Worm (Caenorhabditis elegans) whole organism, late embryonic: Measurements from ENCODE around the gene Y41C4A.32.

Source experiments
- T23F11.4 ChIP-seq: fragments of 200-800 bp; sonication (Bioruptor generic); optimal IDR thresholded peaks from 2 replicates; lab custom pipeline; 2018; ENCODE audit warnings: mild to moderate bottlenecking, missing genetic modification characterization, missing compliant biosample characterization
- ama-1 ChIP-seq: fragments of 150-350 bp; optimal IDR thresholded peaks from 2 replicates; lab custom pipeline; 2014
- ceh-14 ChIP-seq: sonication (generic microtip); optimal IDR thresholded peaks from 2 replicates; lab custom pipeline; 2016; ENCODE audit warnings: missing genotype, missing genetic modification characterization, missing compliant biosample characterization
- ceh-22 ChIP-seq: sonication (generic microtip); optimal IDR thresholded peaks from 2 replicates; lab custom pipeline; 2017; ENCODE audit warnings: missing biosample characterization, missing genetic modification characterization
- fax-1 ChIP-seq: sonication (generic microtip); optimal IDR thresholded peaks from 2 replicates; lab custom pipeline; 2016; ENCODE audit warnings: missing genotype, missing genetic modification characterization, missing compliant biosample characterization
- hlh-30 ChIP-seq: sonication (generic microtip); optimal IDR thresholded peaks from 2 replicates; lab custom pipeline; 2017; ENCODE audit warnings: antibody characterized with exemption, missing genetic modification characterization, missing compliant biosample characterization; ENCODE audit not compliant: insufficient read depth
- mec-3 ChIP-seq: sonication (generic microtip); optimal IDR thresholded peaks from 2 replicates; lab custom pipeline; 2016; ENCODE audit warnings: borderline replicate concordance, missing genetic modification characterization, missing compliant biosample characterization
- nhr-11 ChIP-seq: fragments of 150-350 bp; optimal IDR thresholded peaks from 2 replicates; lab custom pipeline; 2014; ENCODE audit warnings: missing biosample characterization, missing genetic modification characterization
- npax-4 ChIP-seq: sonication (generic microtip); optimal IDR thresholded peaks from 2 replicates; lab custom pipeline; 2016; ENCODE audit warnings: missing genetic modification characterization, missing compliant biosample characterization
- unc-55 ChIP-seq: sonication (generic microtip); optimal IDR thresholded peaks from 2 replicates; lab custom pipeline; 2017; ENCODE audit warnings: missing biosample characterization, missing genetic modification reagents, missing genetic modification characterization
- ztf-16 ChIP-seq: sonication (generic microtip); optimal IDR thresholded peaks from 2 replicates; lab custom pipeline; 2017; ENCODE audit warnings: missing genetic modification characterization, missing compliant biosample characterization

DNA sequence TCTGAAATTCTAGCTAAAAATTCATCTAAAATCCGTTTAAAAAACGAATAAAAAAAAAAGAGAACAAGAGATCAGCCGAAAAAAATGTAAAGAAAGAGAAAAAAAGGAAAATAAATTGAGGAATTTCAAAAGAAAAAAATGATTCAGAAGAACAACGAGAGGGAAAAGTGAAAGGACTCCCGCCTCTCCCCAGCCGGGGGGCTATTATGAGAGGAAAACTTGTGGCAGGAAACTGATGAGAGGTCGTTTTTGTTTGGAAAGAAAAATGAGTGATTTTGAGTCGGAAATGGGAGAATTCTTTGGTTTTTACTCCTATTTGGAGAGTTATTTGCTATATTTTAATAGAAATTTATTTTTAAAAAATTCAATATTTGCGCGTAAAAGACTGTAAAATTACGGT lies 20.7 kb downstream of the Y41C4A.32 start:
- TF ChIP-seq nhr-11 (tag; lab: Kevin White, UChicago) (no peak), fax-1 (no peak), unc-55 (GFP tag; lab: Kevin White, UChicago) (no peak), ama-1 (lab: Kevin White, UChicago) (no peak), ceh-14 (tag; lab: Kevin White, UChicago) (no peak), T23F11.4 (GFP tag; lab: Kevin White, UChicago) (no peak), npax-4 (tag; lab: Kevin White, UChicago) (no peak), hlh-30 (tag; lab: Kevin White, UChicago) (no peak), ztf-16 (tag; lab: Kevin White, UChicago) (no peak), ceh-22 (tag; lab: Kevin White, UChicago) (no peak), mec-3 (tag; lab: Kevin White, UChicago) (no peak)
